Worm (Caenorhabditis elegans) whole organism, midembryonic: ENCODE results near the gene fkb-1.

Experiments used
- T22C8.4 ChIP-seq: fragments of 200-800 bp; sonication (Bioruptor generic); IDR thresholded peaks from 2 replicates; pipeline ENCODE4 v1.3.6; 2022; ENCODE audit warnings: missing genetic modification characterization, missing compliant biosample characterization
- cog-1 ChIP-seq: sonication (generic microtip); optimal IDR thresholded peaks from 2 replicates; lab custom pipeline; 2016; ENCODE audit warnings: missing genetic modification characterization, missing compliant biosample characterization
- flt-1 ChIP-seq: fragments of 200-800 bp; sonication (Bioruptor generic); IDR thresholded peaks from 2 replicates; pipeline ENCODE4 v1.3.6; 2022; ENCODE audit warnings: missing genetic modification characterization, missing compliant biosample characterization
- klf-2 ChIP-seq: fragments of 200-800 bp; sonication (Bioruptor generic); conservative IDR thresholded peaks from 2 replicates; pipeline ENCODE4 v1.3.6; 2022; ENCODE audit warnings: missing genetic modification reagents, missing genetic modification characterization, missing compliant biosample characterization
- tab-1 ChIP-seq: fragments of 200-800 bp; sonication (Bioruptor generic); IDR thresholded peaks from 2 replicates; pipeline ENCODE4 v1.3.6; 2022; ENCODE audit warnings: missing genetic modification characterization, missing compliant biosample characterization

DNA sequence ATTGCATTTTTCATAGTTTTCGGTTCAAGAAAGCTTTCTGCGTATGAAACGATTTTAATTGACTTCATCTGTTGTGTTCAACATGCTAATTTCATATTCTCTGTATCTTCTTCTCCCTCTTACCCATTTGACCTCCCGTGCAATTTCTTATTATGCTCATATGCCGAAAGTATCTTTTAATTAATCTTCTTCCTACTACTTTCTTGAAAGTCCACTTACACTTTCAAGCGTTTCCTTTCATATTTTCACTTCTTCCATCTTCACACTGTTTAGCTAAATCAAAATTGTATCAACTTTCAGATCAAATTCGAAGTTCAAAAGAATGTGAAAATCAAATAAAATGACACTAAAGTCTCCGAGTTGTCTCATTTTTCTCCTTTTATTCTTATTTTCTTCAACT is 45.7 kb upstream of the fkb-1 start, which contains the start of gene F13H10.5:
- TF ChIP-seq flt-1 (GFP tag; lab: Robert Waterston, UW) (no peak), tab-1 (GFP tag; lab: Robert Waterston, UW) (no peak), T22C8.4 (no peak), cog-1 (no peak), klf-2 (GFP tag; lab: Robert Waterston, UW) (no peak)
